Worm (Caenorhabditis elegans) whole organism, L1 larva: ENCODE data around the gene R160.10.

Experiments used
- C16A3.4 ChIP-seq: fragments of 150-350 bp; optimal IDR thresholded peaks from 2 replicates; lab custom pipeline; 2014; ENCODE audit warnings: missing biosample characterization, missing genetic modification characterization
- C34B4.2 ChIP-seq: sonication (generic microtip); optimal IDR thresholded peaks from 2 replicates; lab custom pipeline; 2017; ENCODE audit warnings: mild to moderate bottlenecking, missing genetic modification characterization, missing compliant biosample characterization
- Y116A8C.19 ChIP-seq: sonication (generic microtip); optimal IDR thresholded peaks from 2 replicates; lab custom pipeline; 2016; ENCODE audit warnings: missing compliant biosample characterization, missing genetic modification characterization, borderline replicate concordance
- aly-2 ChIP-seq: fragments of 150-350 bp; optimal IDR thresholded peaks from 2 replicates; lab custom pipeline; 2014; ENCODE audit warnings: missing biosample characterization, missing genetic modification characterization
- ceh-8 ChIP-seq: fragments of 200-800 bp; sonication (Bioruptor generic); optimal IDR thresholded peaks from 2 replicates; lab custom pipeline; 2018; ENCODE audit warnings: mild to moderate bottlenecking, missing genetic modification characterization, moderate library complexity, missing compliant biosample characterization
- ceh-90 ChIP-seq: sonication (generic microtip); optimal IDR thresholded peaks from 2 replicates; lab custom pipeline; 2016; ENCODE audit warnings: missing genetic modification characterization, missing compliant biosample characterization
- ces-1 ChIP-seq: fragments of 150-350 bp; optimal IDR thresholded peaks from 2 replicates; lab custom pipeline; 2014; ENCODE audit warnings: missing biosample characterization, missing genetic modification reagents, missing genetic modification characterization
- dpl-1 ChIP-seq, 3 experiments: fragments of 150-350 bp in 2 of 3; sonication (generic microtip) in 1 of 3; optimal IDR thresholded peaks; 2 replicates each; lab custom pipeline; 2014 to 2017; ENCODE audit warnings: missing biosample characterization in 3 of 3, missing genetic modification characterization in 3 of 3, missing genetic modification reagents in 3 of 3
- dsc-1 ChIP-seq: sonication (generic microtip); optimal IDR thresholded peaks from 2 replicates; lab custom pipeline; 2016; ENCODE audit warnings: mild to moderate bottlenecking, missing genetic modification characterization, missing compliant biosample characterization
- efl-1 ChIP-seq, 4 experiments: fragments of 150-350 bp; optimal IDR thresholded peaks in 3 of 4; peaks in 1 of 4; 1 replicate in 1 of 4; 2 replicates in 3 of 4; lab custom pipeline; 2014; ENCODE audit warnings: missing biosample characterization in 2 of 4, missing genetic modification characterization in 2 of 4, missing genetic modification reagents in 2 of 4
- egl-13 ChIP-seq: sonication (generic microtip); optimal IDR thresholded peaks from 2 replicates; lab custom pipeline; 2016; ENCODE audit warnings: missing genotype, missing genetic modification reagents, missing genetic modification characterization, missing compliant biosample characterization
- ets-5 ChIP-seq: fragments of 200-800 bp; sonication (Bioruptor generic); IDR thresholded peaks from 2 replicates; pipeline ENCODE4 v1.3.6; 2022; ENCODE audit warnings: missing genetic modification characterization, missing compliant biosample characterization
- fkh-4 ChIP-seq: sonication (generic microtip); optimal IDR thresholded peaks from 2 replicates; lab custom pipeline; 2016; ENCODE audit warnings: missing compliant biosample characterization, missing genetic modification characterization, borderline replicate concordance
- grh-1 ChIP-seq: fragments of 200-800 bp; sonication (Bioruptor generic); IDR thresholded peaks from 2 replicates; pipeline ENCODE4 v1.3.6; 2022; ENCODE audit warnings: missing genetic modification reagents, missing genetic modification characterization, missing compliant biosample characterization
- lin-14 ChIP-seq: fragments of 200-800 bp; sonication (Bioruptor generic); optimal IDR thresholded peaks from 2 replicates; lab custom pipeline; 2018; ENCODE audit warnings: mild to moderate bottlenecking, missing genetic modification characterization, moderate library complexity, missing compliant biosample characterization
- lin-35 ChIP-seq, 2 experiments: fragments of 150-350 bp; optimal IDR thresholded peaks; 2 replicates each; lab custom pipeline; 2014; ENCODE audit warnings: missing biosample characterization in 2 of 2, missing genetic modification characterization in 2 of 2, missing genetic modification reagents in 2 of 2
- lin-39 ChIP-seq: fragments of 150-350 bp; optimal IDR thresholded peaks from 2 replicates; lab custom pipeline; 2014; ENCODE audit warnings: missing biosample characterization, missing genetic modification reagents, missing genetic modification characterization
- lir-3 ChIP-seq: sonication (generic microtip); optimal IDR thresholded peaks from 2 replicates; lab custom pipeline; 2016; ENCODE audit warnings: mild to moderate bottlenecking, missing genetic modification characterization, moderate library complexity, missing compliant biosample characterization; ENCODE audit not compliant: poor library complexity
- mdl-1 ChIP-seq, 2 experiments: fragments of 150-350 bp; optimal IDR thresholded peaks; 2 replicates each; lab custom pipeline; 2014 to 2017; ENCODE audit warnings: missing biosample characterization in 2 of 2, missing genetic modification characterization in 2 of 2, inconsistent platforms in 1 of 2
- mef-2 ChIP-seq: fragments of 150-350 bp; optimal IDR thresholded peaks from 2 replicates; lab custom pipeline; 2014; ENCODE audit warnings: missing biosample characterization, missing genetic modification characterization
- mep-1 ChIP-seq: fragments of 150-350 bp; optimal IDR thresholded peaks from 2 replicates; lab custom pipeline; 2014; ENCODE audit warnings: missing biosample characterization, missing genetic modification characterization
- nhr-12 ChIP-seq: sonication (generic microtip); optimal IDR thresholded peaks from 2 replicates; lab custom pipeline; 2017; ENCODE audit warnings: missing biosample characterization, missing genetic modification characterization
- nhr-20 ChIP-seq: sonication (generic microtip); optimal IDR thresholded peaks from 2 replicates; lab custom pipeline; 2016; ENCODE audit warnings: mild to moderate bottlenecking, missing genetic modification characterization, missing compliant biosample characterization
- nhr-90 ChIP-seq: sonication (generic microtip); optimal IDR thresholded peaks from 2 replicates; lab custom pipeline; 2016; ENCODE audit warnings: mild to moderate bottlenecking, missing genetic modification characterization, missing compliant biosample characterization; ENCODE audit not compliant: poor library complexity
- skn-1 ChIP-seq: fragments of 150-350 bp; optimal IDR thresholded peaks from 2 replicates; lab custom pipeline; 2014; ENCODE audit warnings: missing biosample characterization, missing genetic modification characterization
- snu-23 ChIP-seq: sonication (generic microtip); optimal IDR thresholded peaks from 2 replicates; lab custom pipeline; 2016; ENCODE audit warnings: missing genetic modification characterization, missing compliant biosample characterization
- sox-4 ChIP-seq: sonication (generic microtip); optimal IDR thresholded peaks from 2 replicates; lab custom pipeline; 2016; ENCODE audit warnings: missing genetic modification characterization, missing compliant biosample characterization
- sptf-1 ChIP-seq: fragments of 150-350 bp; optimal IDR thresholded peaks from 2 replicates; lab custom pipeline; 2014; ENCODE audit warnings: missing biosample characterization, missing genetic modification characterization
- tbx-2 ChIP-seq: sonication (generic microtip); optimal IDR thresholded peaks from 2 replicates; lab custom pipeline; 2016; ENCODE audit warnings: missing genetic modification characterization, missing compliant biosample characterization
- unc-62 ChIP-seq: fragments of 150-350 bp; optimal IDR thresholded peaks from 2 replicates; lab custom pipeline; 2014; ENCODE audit warnings: missing biosample characterization, missing genetic modification reagents, missing genetic modification characterization
- unc-86 ChIP-seq: sonication (generic microtip); optimal IDR thresholded peaks from 2 replicates; lab custom pipeline; 2016; ENCODE audit warnings: missing genetic modification characterization, missing compliant biosample characterization
- xbp-1 ChIP-seq: sonication (generic microtip); optimal IDR thresholded peaks from 2 replicates; lab custom pipeline; 2016; ENCODE audit warnings: missing genetic modification characterization, missing compliant biosample characterization
- ztf-4 ChIP-seq: fragments of 150-350 bp; optimal IDR thresholded peaks from 2 replicates; lab custom pipeline; 2014; ENCODE audit warnings: missing biosample characterization, missing genetic modification characterization

The R160.10 gene

ce11 chrX:4409591-4410279, 42.4 kb upstream of the R160.10 start:
- no peak for TF ChIP-seq mep-1 (tag; lab: Kevin White, UChicago)
- TF ChIP-seq nhr-90, result no peak
- TF ChIP-seq C34B4.2, result no peak
- no peak for TF ChIP-seq dpl-1 (GFP tag; optimal IDR thresholded peaks at IDR 0.05; lab: Kevin White, UChicago)
- TF ChIP-seq lin-35 (GFP tag; optimal IDR thresholded peaks at IDR 0.05; lab: Kevin White, UChicago), result no peak
- no peak for TF ChIP-seq xbp-1 (tag; lab: Kevin White, UChicago)
- no peak for TF ChIP-seq mef-2 (tag; lab: Kevin White, UChicago)

ce11 chrX:4408466-4408865, 41.2 kb upstream of the R160.10 start:
- no peak for TF ChIP-seq mdl-1 (tag; optimal IDR thresholded peaks at IDR 0.05; lab: Kevin White, UChicago)
- TF ChIP-seq ztf-4 (tag; lab: Kevin White, UChicago), result no peak
- TF ChIP-seq ceh-90 (tag; lab: Kevin White, UChicago), result no peak
- TF ChIP-seq dsc-1 (tag; lab: Kevin White, UChicago), result no peak

- TF ChIP-seq sptf-1 (tag; lab: Kevin White, UChicago) (no peak), efl-1 (optimal IDR thresholded peaks at IDR 0.05; lab: Kevin White, UChicago) (no peak), efl-1 (GFP tag; optimal IDR thresholded peaks at IDR 0.05 in 1 of 2; lab: Kevin White, UChicago) (peak in 1 of 2 experiments; percentile 30), lin-14 (GFP tag; lab: Kevin White, UChicago) (peak; percentile 24)
Measured at ce11 chrX:4404717-4405116, 37.4 kb upstream of the R160.10 start.

ce11 chrX:4402854-4403253, 35.5 kb upstream of the R160.10 start, which contains the start of gene D1079.1:
Gene D1079.1 (plus strand): TSS chrX:4403154.
- TF ChIP-seq lin-14 (GFP tag; lab: Kevin White, UChicago) (no peak), ces-1 (GFP tag; lab: Kevin White, UChicago) (no peak), grh-1 (GFP tag; lab: Robert Waterston, UW) (no peak), unc-62 (no peak), lin-39 (tag; lab: Kevin White, UChicago) (no peak), egl-13 (tag; lab: Kevin White, UChicago) (no peak), ets-5 (GFP tag; lab: Robert Waterston, UW) (no peak), lin-35 (GFP tag; optimal IDR thresholded peaks at IDR 0.05; lab: Kevin White, UChicago) (no peak), Y116A8C.19 (no peak)
- TF ChIP-seq, all 84 proteins: peak for 0

ce11 chrX:4400296-4400695, 33.0 kb upstream of the R160.10 start:
- TF ChIP-seq sox-4 (tag; lab: Kevin White, UChicago) (no peak), skn-1 (tag; lab: Kevin White, UChicago) (no peak), dsc-1 (tag; lab: Kevin White, UChicago) (no peak), unc-86 (no peak), ceh-8 (GFP tag; lab: Kevin White, UChicago) (no peak), xbp-1 (tag; lab: Kevin White, UChicago) (no peak), efl-1 (optimal IDR thresholded peaks at IDR 0.05; lab: Kevin White, UChicago) (no peak), efl-1 (GFP tag; optimal IDR thresholded peaks at IDR 0.05 in 1 of 2; lab: Kevin White, UChicago) (no peak), snu-23 (GFP tag; lab: Kevin White, UChicago) (no peak), ztf-4 (tag; lab: Kevin White, UChicago) (no peak), ceh-90 (tag; lab: Kevin White, UChicago) (no peak), tbx-2 (tag; lab: Kevin White, UChicago) (no peak), aly-2 (tag; lab: Kevin White, UChicago) (no peak), fkh-4 (no peak), lir-3 (no peak), lin-35 (GFP tag; optimal IDR thresholded peaks at IDR 0.05; lab: Kevin White, UChicago) (no peak), nhr-12 (tag; lab: Kevin White, UChicago) (no peak), mdl-1 (tag; optimal IDR thresholded peaks at IDR 0.05; lab: Kevin White, UChicago) (no peak), nhr-20 (tag; lab: Kevin White, UChicago) (no peak), C16A3.4 (tag; lab: Kevin White, UChicago) (no peak)
- TF ChIP-seq, all 84 proteins: peak for 0
